Fruit fly (Drosophila melanogaster): ENCODE results near the gene x16.

x16 gene

DNA sequence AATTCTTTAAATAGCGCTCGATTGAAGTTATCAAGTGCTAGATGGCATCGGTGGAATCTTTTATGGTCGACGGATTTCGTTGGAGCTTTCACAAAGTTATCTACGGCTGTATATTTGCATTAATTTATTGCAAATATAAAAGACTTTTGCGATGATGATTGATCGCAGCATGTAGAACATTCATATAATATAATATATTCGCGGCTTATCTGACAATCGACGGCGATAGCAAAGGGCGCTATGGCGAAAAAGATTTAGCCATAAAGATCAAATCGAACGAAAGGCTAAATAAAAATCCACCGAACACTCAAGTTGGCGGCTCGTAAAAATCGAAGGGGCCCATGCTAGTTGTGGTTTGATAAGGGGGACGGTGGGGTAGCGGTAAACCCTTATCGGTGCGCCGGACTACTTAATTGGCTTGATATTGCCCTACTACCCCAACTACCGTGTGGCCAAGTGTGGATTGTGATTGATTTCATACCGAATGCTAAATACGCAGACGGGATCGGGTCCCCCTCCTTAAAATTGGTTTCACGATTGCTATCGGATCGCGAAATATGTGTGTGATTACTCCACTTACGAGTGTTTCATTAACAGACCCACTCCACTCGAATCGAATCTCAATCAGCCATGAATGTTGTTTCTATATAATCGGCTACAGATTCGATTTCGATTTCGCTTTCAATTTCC, 51.7 kb downstream of the x16 start (continued):
- TF ChIP-seq BEAF-32 (GFP tag; optimal IDR thresholded peaks at IDR 0.05) (no peak), Abd-B (GFP tag; optimal IDR thresholded peaks at IDR 0.05) (no peak), H15 (GFP tag; IDR thresholded peaks at IDR 0.05) (no peak), dan (GFP tag; IDR thresholded peaks at IDR 0.05) (no peak), h (optimal IDR thresholded peaks at IDR 0.05) (no peak), CG13287 (GFP tag; IDR thresholded peaks at IDR 0.05; ENCODE audit: partially characterized antibody) (no peak), CG1832 (GFP tag; optimal IDR thresholded peaks at IDR 0.05) (no peak), Jarid2 (GFP tag; optimal IDR thresholded peaks at IDR 0.05) (peak; percentile 18), CG14710 (tag; optimal IDR thresholded peaks at IDR 0.05) (no peak), CG6791 (GFP tag; IDR thresholded peaks at IDR 0.05; ENCODE audit: partially characterized antibody) (no peak), CG11696 (GFP tag; IDR thresholded peaks at IDR 0.05) (no peak), eve (GFP tag; optimal IDR thresholded peaks at IDR 0.05) (no peak), CG15011 (GFP tag; optimal IDR thresholded peaks at IDR 0.05) (no peak), Six4 (GFP tag; optimal IDR thresholded peaks at IDR 0.05) (no peak), CG1529 (GFP tag; optimal IDR thresholded peaks at IDR 0.05) (no peak), CG1792 (GFP tag; optimal IDR thresholded peaks at IDR 0.05) (no peak), Ssrp (tag; optimal IDR thresholded peaks at IDR 0.05) (no peak), odd (GFP tag; optimal IDR thresholded peaks at IDR 0.05) (no peak), lmd (GFP tag; IDR thresholded peaks at IDR 0.05) (peak; percentile 5; the same call in 1 of the 2 replicates), cato (GFP tag; optimal IDR thresholded peaks at IDR 0.05; ENCODE audit: borderline replicate concordance) (no peak), CG18476 (GFP tag; optimal IDR thresholded peaks at IDR 0.05) (no peak), CG43689 (GFP tag; IDR thresholded peaks at IDR 0.05) (no peak), unc-4 (GFP tag; IDR thresholded peaks at IDR 0.05; ENCODE audit: partially characterized antibody) (no peak), unpg (GFP tag; optimal IDR thresholded peaks at IDR 0.05) (peak; percentile 13), CG17829 (tag; optimal IDR thresholded peaks at IDR 0.05) (no peak), pb (GFP tag; optimal IDR thresholded peaks at IDR 0.05) (no peak), gro (GFP tag; optimal IDR thresholded peaks at IDR 0.05) (peak; percentile 84), Chrac-16 (GFP tag; optimal IDR thresholded peaks at IDR 0.05) (no peak), CG10543 (GFP tag; optimal IDR thresholded peaks at IDR 0.05) (peak; percentile 45), Sin3A (optimal IDR thresholded peaks at IDR 0.05) (no peak), Doc2 (GFP tag; IDR thresholded peaks at IDR 0.05) (no peak), toy (GFP tag; IDR thresholded peaks at IDR 0.05) (no peak), CG32772 (GFP tag; IDR thresholded peaks at IDR 0.05) (no peak), sr (GFP tag; IDR thresholded peaks at IDR 0.05) (no peak), B-H2 (GFP tag; optimal IDR thresholded peaks at IDR 0.05) (peak; percentile 35), Med (GFP tag) (peak; percentile 56), CG12659 (GFP tag; optimal IDR thresholded peaks at IDR 0.05) (no peak), CG17186 (GFP tag; optimal IDR thresholded peaks at IDR 0.05) (no peak), tap (tag; optimal IDR thresholded peaks at IDR 0.05) (no peak), ssp (GFP tag; IDR thresholded peaks at IDR 0.05) (no peak), C15 (GFP tag; IDR thresholded peaks at IDR 0.05) (no peak), CG2129 (GFP tag; IDR thresholded peaks at IDR 0.05; ENCODE audit: partially characterized antibody) (no peak), CG9876 (GFP tag; optimal IDR thresholded peaks at IDR 0.05) (no peak), Stat92E (GFP tag; optimal IDR thresholded peaks at IDR 0.05) (no peak), Dp (GFP tag; optimal IDR thresholded peaks at IDR 0.05) (no peak), ato (GFP tag; IDR thresholded peaks at IDR 0.05; ENCODE audit: partially characterized antibody) (no peak), Dip3 (GFP tag; optimal IDR thresholded peaks at IDR 0.05) (no peak), dati (GFP tag; IDR thresholded peaks at IDR 0.05) (no peak), CG8290 (GFP tag; optimal IDR thresholded peaks at IDR 0.05) (no peak), CG8290 (tag; optimal IDR thresholded peaks at IDR 0.05) (peak in 1 of 2 experiments; percentile 8), HmgZ (tag; optimal IDR thresholded peaks at IDR 0.05) (peak; percentile 23)

Measured in whole organism, embryonic.